Worm (Caenorhabditis elegans) whole organism, L1 larva: ENCODE data around the gene srv-34.

Source experiments
- alr-1 ChIP-seq: fragments of 200-800 bp; sonication (Bioruptor generic); optimal IDR thresholded peaks from 2 replicates; lab custom pipeline; 2018; ENCODE audit warnings: borderline replicate concordance, mild to moderate bottlenecking, missing genetic modification characterization, missing compliant biosample characterization
- blmp-1 ChIP-seq: fragments of 150-350 bp; optimal IDR thresholded peaks from 2 replicates; lab custom pipeline; 2014; ENCODE audit warnings: missing biosample characterization, missing genetic modification characterization
- ceh-63 ChIP-seq: fragments of 200-800 bp; sonication (Bioruptor generic); optimal IDR thresholded peaks from 2 replicates; lab custom pipeline; 2018; ENCODE audit warnings: mild to moderate bottlenecking, missing genetic modification characterization, missing compliant biosample characterization
- ceh-82 ChIP-seq, 3 experiments: fragments of 150-350 bp in 1 of 3; sonication (generic microtip) in 2 of 3; optimal IDR thresholded peaks; 2 replicates each; lab custom pipeline; 2014 to 2017; ENCODE audit warnings: missing biosample characterization in 3 of 3, missing genetic modification characterization in 3 of 3
- ceh-90 ChIP-seq: sonication (generic microtip); optimal IDR thresholded peaks from 2 replicates; lab custom pipeline; 2016; ENCODE audit warnings: missing genetic modification characterization, missing compliant biosample characterization
- dpl-1 ChIP-seq, 3 experiments: fragments of 150-350 bp in 2 of 3; sonication (generic microtip) in 1 of 3; optimal IDR thresholded peaks; 2 replicates each; lab custom pipeline; 2014 to 2017; ENCODE audit warnings: missing biosample characterization in 3 of 3, missing genetic modification characterization in 3 of 3, missing genetic modification reagents in 3 of 3
- dsc-1 ChIP-seq: sonication (generic microtip); optimal IDR thresholded peaks from 2 replicates; lab custom pipeline; 2016; ENCODE audit warnings: mild to moderate bottlenecking, missing genetic modification characterization, missing compliant biosample characterization
- efl-1 ChIP-seq, 4 experiments: fragments of 150-350 bp; optimal IDR thresholded peaks in 3 of 4; peaks in 1 of 4; 1 replicate in 1 of 4; 2 replicates in 3 of 4; lab custom pipeline; 2014; ENCODE audit warnings: missing biosample characterization in 2 of 4, missing genetic modification characterization in 2 of 4, missing genetic modification reagents in 2 of 4
- egl-13 ChIP-seq: sonication (generic microtip); optimal IDR thresholded peaks from 2 replicates; lab custom pipeline; 2016; ENCODE audit warnings: missing genotype, missing genetic modification reagents, missing genetic modification characterization, missing compliant biosample characterization
- egl-27 ChIP-seq, 2 experiments: fragments of 150-350 bp in 1 of 2; sonication (generic microtip); optimal IDR thresholded peaks; 3 replicates each; lab custom pipeline; 2017 to 2018; ENCODE audit warnings: missing biosample characterization in 2 of 2, missing genetic modification characterization in 2 of 2, missing genetic modification reagents in 2 of 2
- elt-2 ChIP-seq: sonication (generic microtip); optimal IDR thresholded peaks from 2 replicates; lab custom pipeline; 2016; ENCODE audit warnings: missing genetic modification characterization, mild to moderate bottlenecking, inconsistent platforms, missing compliant biosample characterization, missing genetic modification reagents
- ets-5 ChIP-seq: fragments of 200-800 bp; sonication (Bioruptor generic); IDR thresholded peaks from 2 replicates; pipeline ENCODE4 v1.3.6; 2022; ENCODE audit warnings: missing genetic modification characterization, missing compliant biosample characterization
- fos-1 ChIP-seq: fragments of 150-350 bp; optimal IDR thresholded peaks from 2 replicates; lab custom pipeline; 2014; ENCODE audit warnings: missing biosample characterization, missing genetic modification characterization
- grh-1 ChIP-seq: fragments of 200-800 bp; sonication (Bioruptor generic); IDR thresholded peaks from 2 replicates; pipeline ENCODE4 v1.3.6; 2022; ENCODE audit warnings: missing genetic modification reagents, missing genetic modification characterization, missing compliant biosample characterization
- hlh-17 ChIP-seq: fragments of 200-800 bp; sonication (Bioruptor generic); optimal IDR thresholded peaks from 2 replicates; lab custom pipeline; 2018; ENCODE audit warnings: missing genetic modification characterization, mild to moderate bottlenecking, missing compliant biosample characterization, moderate library complexity, borderline replicate concordance
- hlh-4 ChIP-seq: sonication (generic microtip); optimal IDR thresholded peaks from 2 replicates; lab custom pipeline; 2016; ENCODE audit warnings: mild to moderate bottlenecking, missing genetic modification characterization, missing compliant biosample characterization
- irx-1 ChIP-seq: sonication (generic microtip); optimal IDR thresholded peaks from 2 replicates; lab custom pipeline; 2016; ENCODE audit warnings: missing genetic modification characterization, missing compliant biosample characterization
- isw-1 ChIP-seq: fragments of 200-800 bp; sonication (Bioruptor generic); IDR thresholded peaks from 2 replicates; pipeline ENCODE4 v1.3.6; 2022; ENCODE audit warnings: missing genetic modification characterization, missing compliant biosample characterization
- jun-1 ChIP-seq: fragments of 150-350 bp; optimal IDR thresholded peaks from 2 replicates; lab custom pipeline; 2014; ENCODE audit warnings: missing biosample characterization, missing genetic modification reagents, missing genetic modification characterization
- lin-13 ChIP-seq: fragments of 150-350 bp; optimal IDR thresholded peaks from 2 replicates; lab custom pipeline; 2014; ENCODE audit warnings: missing biosample characterization, missing genetic modification reagents, missing genetic modification characterization
- lin-39 ChIP-seq: fragments of 150-350 bp; optimal IDR thresholded peaks from 2 replicates; lab custom pipeline; 2014; ENCODE audit warnings: missing biosample characterization, missing genetic modification reagents, missing genetic modification characterization
- lir-3 ChIP-seq: sonication (generic microtip); optimal IDR thresholded peaks from 2 replicates; lab custom pipeline; 2016; ENCODE audit warnings: mild to moderate bottlenecking, missing genetic modification characterization, moderate library complexity, missing compliant biosample characterization; ENCODE audit not compliant: poor library complexity
- mab-9 ChIP-seq: fragments of 200-800 bp; sonication (Bioruptor generic); IDR thresholded peaks from 2 replicates; pipeline ENCODE4 v1.3.6; 2022; ENCODE audit warnings: missing genetic modification reagents, missing genetic modification characterization, missing compliant biosample characterization
- mef-2 ChIP-seq: fragments of 150-350 bp; optimal IDR thresholded peaks from 2 replicates; lab custom pipeline; 2014; ENCODE audit warnings: missing biosample characterization, missing genetic modification characterization
- nhr-11 ChIP-seq: fragments of 150-350 bp; optimal IDR thresholded peaks from 2 replicates; lab custom pipeline; 2014; ENCODE audit warnings: missing biosample characterization, missing genetic modification characterization
- nhr-12 ChIP-seq: sonication (generic microtip); optimal IDR thresholded peaks from 2 replicates; lab custom pipeline; 2017; ENCODE audit warnings: missing biosample characterization, missing genetic modification characterization
- nhr-19 ChIP-seq: fragments of 200-800 bp; sonication (Bioruptor generic); conservative IDR thresholded peaks from 2 replicates; pipeline ENCODE4 v1.3.6; 2022; ENCODE audit warnings: missing genetic modification characterization, missing compliant biosample characterization
- nhr-237 ChIP-seq: fragments of 150-350 bp; optimal IDR thresholded peaks from 2 replicates; lab custom pipeline; 2014; ENCODE audit warnings: missing biosample characterization, missing genetic modification characterization
- nhr-28 ChIP-seq: fragments of 150-350 bp; optimal IDR thresholded peaks from 2 replicates; lab custom pipeline; 2014; ENCODE audit warnings: missing biosample characterization, missing genetic modification characterization
- nhr-47 ChIP-seq: sonication (generic microtip); optimal IDR thresholded peaks from 2 replicates; lab custom pipeline; 2016; ENCODE audit warnings: mild to moderate bottlenecking, missing genetic modification characterization, moderate library complexity, missing compliant biosample characterization
- nhr-71 ChIP-seq: sonication (generic microtip); optimal IDR thresholded peaks from 2 replicates; lab custom pipeline; 2016; ENCODE audit warnings: mild to moderate bottlenecking, missing genetic modification characterization, moderate library complexity, missing compliant biosample characterization
- nhr-77 ChIP-seq: fragments of 150-350 bp; optimal IDR thresholded peaks from 2 replicates; lab custom pipeline; 2014; ENCODE audit warnings: missing biosample characterization, missing genetic modification characterization
- nhr-84 ChIP-seq: sonication (generic microtip); optimal IDR thresholded peaks from 2 replicates; lab custom pipeline; 2017; ENCODE audit warnings: missing biosample characterization, missing genetic modification characterization
- nhr-90 ChIP-seq: sonication (generic microtip); optimal IDR thresholded peaks from 2 replicates; lab custom pipeline; 2016; ENCODE audit warnings: mild to moderate bottlenecking, missing genetic modification characterization, missing compliant biosample characterization; ENCODE audit not compliant: poor library complexity
- pag-3 ChIP-seq: sonication (generic microtip); optimal IDR thresholded peaks from 2 replicates; lab custom pipeline; 2017; ENCODE audit warnings: missing genetic modification characterization, mild to moderate bottlenecking, missing compliant biosample characterization, antibody characterized with exemption, borderline replicate concordance; ENCODE audit not compliant: insufficient read depth
- pax-3 ChIP-seq: fragments of 200-800 bp; sonication (Bioruptor generic); optimal IDR thresholded peaks from 2 replicates; lab custom pipeline; 2018; ENCODE audit warnings: mild to moderate bottlenecking, missing genetic modification characterization, moderate library complexity, missing compliant biosample characterization
- rnt-1 ChIP-seq: sonication (generic microtip); optimal IDR thresholded peaks from 2 replicates; lab custom pipeline; 2016; ENCODE audit warnings: mild to moderate bottlenecking, missing genetic modification characterization, moderate library complexity, missing compliant biosample characterization
- skn-1 ChIP-seq: fragments of 150-350 bp; optimal IDR thresholded peaks from 2 replicates; lab custom pipeline; 2014; ENCODE audit warnings: missing biosample characterization, missing genetic modification characterization
- snu-23 ChIP-seq: sonication (generic microtip); optimal IDR thresholded peaks from 2 replicates; lab custom pipeline; 2016; ENCODE audit warnings: missing genetic modification characterization, missing compliant biosample characterization
- unc-62 ChIP-seq: fragments of 150-350 bp; optimal IDR thresholded peaks from 2 replicates; lab custom pipeline; 2014; ENCODE audit warnings: missing biosample characterization, missing genetic modification reagents, missing genetic modification characterization
- unc-86 ChIP-seq: sonication (generic microtip); optimal IDR thresholded peaks from 2 replicates; lab custom pipeline; 2016; ENCODE audit warnings: missing genetic modification characterization, missing compliant biosample characterization
- xbp-1 ChIP-seq: sonication (generic microtip); optimal IDR thresholded peaks from 2 replicates; lab custom pipeline; 2016; ENCODE audit warnings: missing genetic modification characterization, missing compliant biosample characterization
- zag-1 ChIP-seq: fragments of 150-350 bp; optimal IDR thresholded peaks from 2 replicates; lab custom pipeline; 2014; ENCODE audit warnings: missing biosample characterization, missing genetic modification characterization
- zip-4 ChIP-seq: fragments of 200-800 bp; sonication (Bioruptor generic); optimal IDR thresholded peaks from 2 replicates; lab custom pipeline; 2018; ENCODE audit warnings: mild to moderate bottlenecking, missing genetic modification characterization, moderate library complexity, missing compliant biosample characterization
- ztf-11 ChIP-seq, 2 experiments: sonication (generic microtip); optimal IDR thresholded peaks; 2 replicates each; lab custom pipeline; 2016 to 2017; ENCODE audit warnings: missing genetic modification characterization in 2 of 2, missing biosample characterization in 1 of 2, missing compliant biosample characterization in 1 of 2

Gene srv-34

ce11 chrV:16361350-16361749 is 13.2 kb downstream of the srv-34 start:
- no peak for TF ChIP-seq egl-13 (tag; lab: Kevin White, UChicago)
- no peak for TF ChIP-seq lin-13 (GFP tag; lab: Kevin White, UChicago)
- no peak for TF ChIP-seq snu-23 (GFP tag; lab: Kevin White, UChicago)
- TF ChIP-seq nhr-71 (tag; lab: Kevin White, UChicago), result no peak
- no peak for TF ChIP-seq nhr-84 (tag; lab: Kevin White, UChicago)
- TF ChIP-seq nhr-11, result no peak
- no peak for TF ChIP-seq zip-4 (GFP tag; lab: Kevin White, UChicago)
- TF ChIP-seq unc-86 (tag; lab: Kevin White, UChicago), result no peak
- TF ChIP-seq dpl-1 (GFP tag; optimal IDR thresholded peaks at IDR 0.05; lab: Kevin White, UChicago), result no peak
- TF ChIP-seq nhr-77 (tag; lab: Kevin White, UChicago), result no peak
- TF ChIP-seq pax-3 (tag; lab: Kevin White, UChicago), result no peak
- TF ChIP-seq lir-3 (tag; lab: Kevin White, UChicago), result no peak
- no peak for TF ChIP-seq pag-3 (tag; lab: Kevin White, UChicago)
- no peak for TF ChIP-seq efl-1 (optimal IDR thresholded peaks at IDR 0.05; lab: Kevin White, UChicago)
- no peak for TF ChIP-seq efl-1 (GFP tag; optimal IDR thresholded peaks at IDR 0.05 in 1 of 2; lab: Kevin White, UChicago)
- no peak for TF ChIP-seq nhr-90 (tag; lab: Kevin White, UChicago)
- TF ChIP-seq hlh-17 (GFP tag; lab: Kevin White, UChicago), result no peak
- TF ChIP-seq fos-1, result no peak

- TF ChIP-seq blmp-1 (tag; lab: Kevin White, UChicago) (peak; percentile 88), skn-1 (peak; percentile 5), ets-5 (GFP tag; lab: Robert Waterston, UW) (no peak), elt-2 (tag; lab: Kevin White, UChicago) (peak; percentile 43), ceh-82 (tag; optimal IDR thresholded peaks at IDR 0.05; lab: Kevin White, UChicago) (peak in 1 of 3 experiments; percentile 5)
Measured at ce11 chrV:16357253-16357652, 17.3 kb downstream of the srv-34 start, which contains the start of gene pptr-1. pptr-1 (plus strand) TSS chrV:16357521.

ce11 chrV:16356798-16357197 is 17.8 kb downstream of the srv-34 start:
- TF ChIP-seq mef-2 (tag; lab: Kevin White, UChicago) (no peak), grh-1 (GFP tag; lab: Robert Waterston, UW) (no peak), dpl-1 (GFP tag; optimal IDR thresholded peaks at IDR 0.05; lab: Kevin White, UChicago) (peak in 1 of 3 experiments; percentile 41), efl-1 (optimal IDR thresholded peaks at IDR 0.05; lab: Kevin White, UChicago) (peak in 1 of 2 experiments; percentile 38), efl-1 (GFP tag; optimal IDR thresholded peaks at IDR 0.05 in 1 of 2; lab: Kevin White, UChicago) (peak; percentile 59 to 93), nhr-12 (no peak), jun-1 (no peak), unc-62 (no peak)

- peak; percentile 83 for TF ChIP-seq xbp-1 (tag; lab: Kevin White, UChicago)
- TF ChIP-seq nhr-12, result no peak
- no peak for TF ChIP-seq alr-1 (tag; lab: Kevin White, UChicago)
- no peak for TF ChIP-seq ceh-90 (tag; lab: Kevin White, UChicago)
- no peak for TF ChIP-seq zag-1 (tag; lab: Kevin White, UChicago)
- no peak for TF ChIP-seq grh-1 (GFP tag; lab: Robert Waterston, UW)
- TF ChIP-seq lin-39 (tag; lab: Kevin White, UChicago), result no peak
- peak in 1 of 2 experiments; percentile 67 for TF ChIP-seq ztf-11 (tag; optimal IDR thresholded peaks at IDR 0.05; lab: Kevin White, UChicago)
- TF ChIP-seq elt-2 (tag; lab: Kevin White, UChicago), result peak; percentile 87
- TF ChIP-seq rnt-1 (tag; lab: Kevin White, UChicago), result peak; percentile 86
- TF ChIP-seq dsc-1 (tag; lab: Kevin White, UChicago), result peak; percentile 77
- TF ChIP-seq nhr-19 (GFP tag; lab: Robert Waterston, UW), result peak; percentile 84
- no peak for TF ChIP-seq ceh-63 (GFP tag; lab: Kevin White, UChicago)
- peak; percentile 79 for TF ChIP-seq fos-1
- TF ChIP-seq hlh-4 (tag; lab: Kevin White, UChicago), result no peak
- TF ChIP-seq nhr-28 (tag; lab: Kevin White, UChicago), result no peak
- TF ChIP-seq mab-9, result peak; percentile 38; the same call in 1 of the 2 replicates
- TF ChIP-seq isw-1, result peak; percentile 76
- peak; percentile 91 for TF ChIP-seq nhr-47 (tag; lab: Kevin White, UChicago)
- TF ChIP-seq jun-1, result peak; percentile 83
- peak; percentile 97 for TF ChIP-seq nhr-71 (tag; lab: Kevin White, UChicago)
- TF ChIP-seq nhr-237 (tag; lab: Kevin White, UChicago), result peak; percentile 60
- no peak for TF ChIP-seq lir-3 (tag; lab: Kevin White, UChicago)
- TF ChIP-seq irx-1, result peak; percentile 81
- TF ChIP-seq egl-27 (tag; optimal IDR thresholded peaks at IDR 0.05; lab: Kevin White, UChicago), result peak; percentile 42 to 83
Measured at ce11 chrV:16355941-16356340, 18.6 kb downstream of the srv-34 start.
